Fruit fly (Drosophila melanogaster) whole organism, embryonic: ENCODE results near the gene Rrp5.
A peak's percentile ranks its signal among the peaks of the same experiment; 100 is the strongest.

Experiments used
- Blimp-1 ChIP-seq: fragments of 200-800 bp; sonication (Bioruptor generic); optimal IDR thresholded peaks from 3 replicates; lab custom pipeline; 2018; ENCODE audit warnings: missing biosample characterization, missing genetic modification characterization, mild to moderate bottlenecking, moderate library complexity, missing genetic modification reagents
- Bteb2 ChIP-seq: fragments of 200-800 bp; sonication (Bioruptor generic); optimal IDR thresholded peaks from 2 replicates; lab custom pipeline; 2016; ENCODE audit warnings: missing biosample characterization, missing genetic modification characterization
- CG10147 ChIP-seq: fragments of 200-800 bp; sonication (Bioruptor generic); optimal IDR thresholded peaks from 2 replicates; lab custom pipeline; 2019; ENCODE audit warnings: missing biosample characterization, mild to moderate bottlenecking, missing genetic modification characterization, moderate library complexity
- CG11085 ChIP-seq: fragments of 200-800 bp; sonication (Bioruptor generic); IDR thresholded peaks from 2 replicates; pipeline ENCODE4 v1.3.6; 2022; ENCODE audit warnings: missing biosample characterization, missing genetic modification characterization
- CG11504 ChIP-seq: fragments of 200-800 bp; sonication (Bioruptor generic); optimal IDR thresholded peaks from 3 replicates; lab custom pipeline; 2019; ENCODE audit warnings: missing biosample characterization, mild to moderate bottlenecking, missing genetic modification characterization, moderate library complexity
- CG12155 ChIP-seq: fragments of 200-800 bp; sonication (Bioruptor generic); optimal IDR thresholded peaks from 3 replicates; lab custom pipeline; 2016; ENCODE audit warnings: missing biosample characterization, missing genetic modification characterization
- CG12236 ChIP-seq: fragments of 200-800 bp; sonication (Bioruptor generic); optimal IDR thresholded peaks from 2 replicates; lab custom pipeline; 2016; ENCODE audit warnings: missing biosample characterization, missing genetic modification characterization
- CG14710 ChIP-seq: fragments of 200-800 bp; sonication (Bioruptor generic); optimal IDR thresholded peaks from 3 replicates; lab custom pipeline; 2019; ENCODE audit warnings: missing biosample characterization, mild to moderate bottlenecking, missing genetic modification characterization, moderate library complexity
- CG15514 ChIP-seq: fragments of 200-800 bp; sonication (Bioruptor generic); optimal IDR thresholded peaks from 3 replicates; lab custom pipeline; 2017; ENCODE audit warnings: missing biosample characterization, missing genetic modification characterization, mild to moderate bottlenecking, moderate library complexity, missing genetic modification reagents
- CG15601 ChIP-seq: fragments of 200-800 bp; sonication (Bioruptor generic); optimal IDR thresholded peaks from 3 replicates; lab custom pipeline; 2019; ENCODE audit warnings: missing biosample characterization, mild to moderate bottlenecking, missing genetic modification characterization, moderate library complexity
- CG15696 ChIP-seq: fragments of 200-800 bp; sonication (Bioruptor generic); optimal IDR thresholded peaks from 2 replicates; lab custom pipeline; 2019; ENCODE audit warnings: missing biosample characterization, mild to moderate bottlenecking, missing genetic modification characterization, moderate library complexity
- CG31365 ChIP-seq: fragments of 200-800 bp; sonication (Bioruptor generic); optimal IDR thresholded peaks from 2 replicates; lab custom pipeline; 2018; ENCODE audit warnings: missing biosample characterization, mild to moderate bottlenecking, missing genetic modification characterization
- CG3163 ChIP-seq: fragments of 200-800 bp; sonication (Bioruptor generic); optimal IDR thresholded peaks from 3 replicates; lab custom pipeline; 2016; ENCODE audit warnings: missing biosample characterization, missing genetic modification characterization
- CG4617 ChIP-seq: fragments of 200-800 bp; sonication (Bioruptor generic); optimal IDR thresholded peaks from 3 replicates; lab custom pipeline; 2016; ENCODE audit warnings: missing biosample characterization, missing genetic modification characterization, borderline replicate concordance
- CG4854 ChIP-seq: fragments of 200-800 bp; sonication (Bioruptor generic); optimal IDR thresholded peaks from 2 replicates; lab custom pipeline; 2016; ENCODE audit warnings: missing biosample characterization, missing genetic modification characterization, inconsistent platforms
- CG6791 ChIP-seq: fragments of 200-800 bp; sonication (Bioruptor generic); IDR thresholded peaks from 3 replicates; pipeline ENCODE4 v1.3.6; 2022; ENCODE audit warnings: missing biosample characterization, missing genetic modification characterization; ENCODE audit not compliant: partially characterized antibody
- CG7839 ChIP-seq: fragments of 200-800 bp; sonication (Bioruptor generic); optimal IDR thresholded peaks from 3 replicates; lab custom pipeline; 2018; ENCODE audit warnings: missing biosample characterization, mild to moderate bottlenecking, missing genetic modification characterization, moderate library complexity
- CG8765 ChIP-seq: fragments of 200-800 bp; sonication (Bioruptor generic); IDR thresholded peaks from 2 replicates; pipeline ENCODE4 v1.3.6; 2022; ENCODE audit warnings: missing biosample characterization, missing genetic modification characterization
- Ets65A ChIP-seq: fragments of 200-800 bp; sonication (Bioruptor generic); peaks from one replicate; lab custom pipeline; 2016; ENCODE audit warnings: missing biosample characterization, missing genetic modification characterization
- Ets97D ChIP-seq: fragments of 200-800 bp; sonication (Bioruptor generic); optimal IDR thresholded peaks from 3 replicates; lab custom pipeline; 2016; ENCODE audit warnings: missing biosample characterization, missing genetic modification characterization
- Gsc ChIP-seq: fragments of 200-800 bp; sonication (Bioruptor generic); IDR thresholded peaks from 2 replicates; pipeline ENCODE4 v1.3.6; 2022; ENCODE audit warnings: missing biosample characterization, missing genetic modification characterization
- HLH4C ChIP-seq: fragments of 200-800 bp; sonication (Bioruptor generic); IDR thresholded peaks from 3 replicates; pipeline ENCODE4 v1.3.6; 2022; ENCODE audit warnings: missing biosample characterization, missing genetic modification characterization; ENCODE audit not compliant: partially characterized antibody
- Hr3 ChIP-seq: fragments of 200-800 bp; sonication (Bioruptor generic); optimal IDR thresholded peaks from 3 replicates; lab custom pipeline; 2016; ENCODE audit warnings: missing biosample characterization, missing genetic modification characterization
- Lim3 ChIP-seq: fragments of 200-800 bp; sonication (Bioruptor generic); IDR thresholded peaks from 2 replicates; pipeline ENCODE4 v1.3.6; 2022; ENCODE audit warnings: missing biosample characterization, missing genetic modification characterization
- Med ChIP-seq: fragments of 200-800 bp; sonication (Bioruptor generic); peaks from one replicate; lab custom pipeline; 2016; ENCODE audit warnings: missing biosample characterization, missing genetic modification characterization, mild to moderate bottlenecking, inconsistent platforms, moderate library complexity
- NFAT ChIP-seq: fragments of 200-800 bp; sonication (Bioruptor generic); IDR thresholded peaks from 2 replicates; pipeline ENCODE4 v1.3.6; 2022; ENCODE audit warnings: missing biosample characterization, missing genetic modification characterization
- TFAM ChIP-seq: fragments of 200-800 bp; sonication (Bioruptor generic); optimal IDR thresholded peaks from 2 replicates; lab custom pipeline; 2017; ENCODE audit warnings: missing biosample characterization, missing genetic modification characterization, inconsistent platforms
- dm ChIP-seq: fragments of 200-800 bp; sonication (Bioruptor generic); optimal IDR thresholded peaks from 3 replicates; lab custom pipeline; 2016; ENCODE audit warnings: missing biosample characterization, missing genetic modification characterization
- ken ChIP-seq: fragments of 200-800 bp; sonication (Bioruptor generic); IDR thresholded peaks from 3 replicates; pipeline ENCODE4 v1.3.6; 2022; ENCODE audit warnings: missing biosample characterization, missing genetic modification characterization
- lab ChIP-seq: fragments of 200-800 bp; sonication (Bioruptor generic); optimal IDR thresholded peaks from 3 replicates; lab custom pipeline; 2017; ENCODE audit warnings: missing biosample characterization, missing genetic modification characterization, mild to moderate bottlenecking, moderate library complexity, missing genetic modification reagents
- lmd ChIP-seq: fragments of 200-800 bp; sonication (Bioruptor generic); IDR thresholded peaks from 2 replicates; pipeline ENCODE4 v1.3.6; 2022; ENCODE audit warnings: missing biosample characterization, missing genetic modification characterization
- nom ChIP-seq: fragments of 200-800 bp; sonication (Bioruptor generic); optimal IDR thresholded peaks from 2 replicates; lab custom pipeline; 2017; ENCODE audit warnings: missing biosample characterization, missing genetic modification characterization, mild to moderate bottlenecking, moderate library complexity, missing genetic modification reagents
- pzg ChIP-seq: fragments of 200-800 bp; sonication (Bioruptor generic); optimal IDR thresholded peaks from 3 replicates; lab custom pipeline; 2018; ENCODE audit warnings: missing biosample characterization, mild to moderate bottlenecking, missing genetic modification characterization, moderate library complexity
- ranshi ChIP-seq: fragments of 200-800 bp; sonication (Bioruptor generic); IDR thresholded peaks from 2 replicates; pipeline ENCODE4 v1.3.6; 2022; ENCODE audit warnings: missing biosample characterization, missing genetic modification characterization
- ro ChIP-seq: fragments of 200-800 bp; sonication (Bioruptor generic); IDR thresholded peaks from 2 replicates; pipeline ENCODE4 v1.3.6; 2022; ENCODE audit warnings: missing biosample characterization, missing genetic modification characterization
- sens ChIP-seq: fragments of 200-800 bp; sonication (Bioruptor generic); peaks from one replicate; lab custom pipeline; 2016; ENCODE audit warnings: missing biosample characterization, missing genetic modification characterization
- sob ChIP-seq: fragments of 200-800 bp; sonication (Bioruptor generic); IDR thresholded peaks from 2 replicates; pipeline ENCODE4 v1.3.6; 2022; ENCODE audit warnings: missing biosample characterization, missing genetic modification characterization
- stwl ChIP-seq: fragments of 200-800 bp; sonication (Bioruptor generic); optimal IDR thresholded peaks from 3 replicates; lab custom pipeline; 2018; ENCODE audit warnings: missing biosample characterization, mild to moderate bottlenecking, missing genetic modification characterization, moderate library complexity
- sug ChIP-seq: fragments of 200-800 bp; optimal IDR thresholded peaks from 2 replicates; lab custom pipeline; 2019; ENCODE audit warnings: missing biosample characterization, mild to moderate bottlenecking, missing genetic modification characterization, moderate library complexity
- twi ChIP-seq: fragments of 200-800 bp; optimal IDR thresholded peaks from 2 replicates; lab custom pipeline; 2019; ENCODE audit warnings: missing biosample characterization, mild to moderate bottlenecking, missing genetic modification characterization, moderate library complexity
- unpg ChIP-seq: fragments of 200-800 bp; sonication (Bioruptor generic); optimal IDR thresholded peaks from 3 replicates; lab custom pipeline; 2018; ENCODE audit warnings: missing biosample characterization, mild to moderate bottlenecking, missing genetic modification characterization, moderate library complexity
- vnd ChIP-seq: fragments of 200-800 bp; sonication (Bioruptor generic); IDR thresholded peaks from 3 replicates; pipeline ENCODE4 v1.3.6; 2022; ENCODE audit warnings: missing biosample characterization, missing genetic modification characterization; ENCODE audit not compliant: partially characterized antibody
- vvl ChIP-seq: fragments of 200-800 bp; sonication (Bioruptor generic); IDR thresholded peaks from 2 replicates; pipeline ENCODE4 v1.3.6; 2022; ENCODE audit warnings: missing biosample characterization, missing genetic modification characterization

Gene Rrp5

dm6 chr3R:24289768-24290349 lies 43.3 kb downstream of the Rrp5 start, which contains the start of the genes CG34290 and Uck (continued):
- no peak for TF ChIP-seq Lim3 (GFP tag; lab: Robert Waterston, UW)
- peak; percentile 82 for TF ChIP-seq Bteb2 (GFP tag; lab: Kevin White, UChicago)
- peak; percentile 83 for TF ChIP-seq CG6791 (GFP tag; lab: Robert Waterston, UW)
- TF ChIP-seq TFAM (GFP tag; lab: Kevin White, UChicago): peak; percentile 48
- peak; percentile 36 for TF ChIP-seq CG12155 (GFP tag; lab: Kevin White, UChicago)

dm6 chr3R:24287157-24287556 lies 46.0 kb downstream of the Rrp5 start:
- TF ChIP-seq CG7839: no peak
- TF ChIP-seq vnd: no peak
- peak; percentile 38 for TF ChIP-seq nom (GFP tag; lab: Kevin White, UChicago)
- peak; percentile 68 for TF ChIP-seq Ets65A (GFP tag; lab: Kevin White, UChicago)
- no peak for TF ChIP-seq sens (GFP tag; lab: Kevin White, UChicago)
- no peak for TF ChIP-seq Hr3 (GFP tag; lab: Kevin White, UChicago)

DNA sequence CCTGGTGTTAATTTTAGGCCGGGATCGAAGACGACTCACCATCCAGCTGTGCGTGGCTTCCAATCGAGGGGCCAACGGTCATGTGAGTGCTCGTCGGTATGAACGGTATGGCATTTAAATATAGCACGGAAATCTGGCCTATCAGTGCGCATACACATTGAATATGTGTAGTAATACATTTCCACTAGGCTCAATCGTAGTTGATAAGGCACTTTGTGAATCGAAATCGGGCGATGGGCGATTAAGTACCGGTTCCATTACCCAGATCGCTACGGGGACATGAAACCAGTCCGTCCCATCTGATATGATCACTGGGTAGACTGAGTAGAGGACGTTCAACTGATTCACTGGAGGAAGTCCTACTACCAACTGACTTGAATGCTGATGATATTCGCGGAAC lies 47.7 kb downstream of the Rrp5 start:
- TF ChIP-seq unpg (GFP tag; lab: Kevin White, UChicago) (no peak), CG15514 (GFP tag; lab: Kevin White, UChicago) (peak; percentile 35), sug (tag; lab: Kevin White, UChicago) (peak; percentile 53), nom (GFP tag; lab: Kevin White, UChicago) (peak; percentile 23), CG15601 (tag; lab: Kevin White, UChicago) (no peak)

DNA sequence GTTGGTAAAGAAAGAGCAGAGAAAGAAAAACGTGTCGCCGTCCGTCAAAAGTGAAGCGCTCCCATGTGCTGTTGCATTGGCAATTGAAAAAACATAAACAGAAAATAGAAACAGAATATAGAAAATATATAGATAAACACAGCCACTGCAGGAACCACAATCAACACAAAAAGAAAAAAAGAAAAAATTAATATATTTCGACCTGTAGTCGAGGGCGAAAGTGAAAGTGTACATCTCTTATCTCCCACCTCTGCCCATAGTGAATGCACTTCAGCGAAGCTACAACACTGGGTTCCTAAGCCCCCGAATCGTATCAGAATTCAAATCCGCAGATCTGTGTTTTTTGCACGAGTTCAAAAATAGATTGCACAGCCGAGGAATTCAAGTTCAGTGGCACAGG lies 49.0 kb downstream of the Rrp5 start:
- TF ChIP-seq Ets65A (GFP tag; lab: Kevin White, UChicago): peak; percentile 11
- TF ChIP-seq ranshi (GFP tag; lab: Robert Waterston, UW): no peak
- no peak for TF ChIP-seq ro (GFP tag; lab: Robert Waterston, UW)
- TF ChIP-seq twi (tag; lab: Kevin White, UChicago): peak; percentile 55
- TF ChIP-seq Blimp-1: peak; percentile 71
- peak; percentile 75 for TF ChIP-seq sens (GFP tag; lab: Kevin White, UChicago)
- TF ChIP-seq, all 482 proteins: peak for 4

DNA sequence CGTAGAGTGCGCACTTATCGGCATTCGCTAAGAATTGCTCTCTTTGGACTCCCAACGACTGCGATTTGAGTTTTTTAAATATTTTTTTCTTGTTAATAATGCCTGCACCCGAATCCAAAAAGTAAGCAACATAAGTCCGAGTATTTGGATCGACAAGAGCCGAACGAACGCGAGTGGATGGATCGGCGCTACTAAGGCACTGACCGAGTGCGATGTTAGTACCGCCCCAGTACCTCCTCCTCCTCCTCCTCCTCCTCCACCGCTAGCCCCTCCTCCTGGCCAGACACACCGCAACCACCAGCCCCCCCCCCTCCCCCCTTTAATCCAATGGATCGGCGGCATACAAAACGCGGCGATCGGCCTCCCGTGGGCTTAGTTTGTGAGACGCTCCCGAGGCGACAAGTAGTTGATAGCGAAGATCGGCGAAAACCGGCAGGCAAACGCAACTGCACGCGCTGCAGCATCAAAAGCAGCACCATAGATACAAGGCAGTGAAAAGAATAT lies 49.5 kb downstream of the Rrp5 start, which contains the start of gene CG6356:
Gene CG6356, plus strand, starts transcription at position 374 of the 504 bp plus-strand sequence.
- TF ChIP-seq pzg (GFP tag; lab: Kevin White, UChicago) (no peak), CG14710 (tag; lab: Kevin White, UChicago) (no peak), Gsc (GFP tag; lab: Robert Waterston, UW) (no peak), lab (GFP tag; lab: Kevin White, UChicago) (peak; percentile 14), CG12236 (GFP tag; lab: Kevin White, UChicago) (no peak), sob (peak; percentile 31; the same call in 1 of the 2 replicates), stwl (tag; lab: Kevin White, UChicago) (no peak), CG4854 (GFP tag; lab: Kevin White, UChicago) (no peak), vvl (GFP tag; lab: Robert Waterston, UW) (peak; percentile 58), Ets97D (GFP tag; lab: Kevin White, UChicago) (no peak), CG11504 (tag; lab: Kevin White, UChicago) (peak; percentile 44), dm (GFP tag; lab: Kevin White, UChicago) (no peak), NFAT (0 out of 2 replicates have a peak, but pooled peaks have one; percentile 33), CG31365 (no peak), CG10147 (GFP tag; lab: Kevin White, UChicago) (no peak), CG11085 (GFP tag; lab: Robert Waterston, UW) (no peak), CG8765 (GFP tag; lab: Robert Waterston, UW) (no peak), HLH4C (GFP tag; lab: Robert Waterston, UW) (no peak), CG3163 (GFP tag; lab: Kevin White, UChicago) (no peak), lmd (GFP tag; lab: Robert Waterston, UW) (peak; percentile 9; the same call in 1 of the 2 replicates), CG15696 (tag; lab: Kevin White, UChicago) (no peak), CG4617 (GFP tag; lab: Kevin White, UChicago) (no peak), ken (GFP tag; lab: Robert Waterston, UW) (no peak), Med (GFP tag; lab: Kevin White, UChicago) (peak; percentile 58)
